Worm (Caenorhabditis elegans): ENCODE measurements around the gene fbxa-61.
"Not testable (repeated sequence)": the region's sequence is repeated elsewhere in the genome, so short reads cannot be mapped to it uniquely, and the experiment has no call there.

The fbxa-61 gene

DNA sequence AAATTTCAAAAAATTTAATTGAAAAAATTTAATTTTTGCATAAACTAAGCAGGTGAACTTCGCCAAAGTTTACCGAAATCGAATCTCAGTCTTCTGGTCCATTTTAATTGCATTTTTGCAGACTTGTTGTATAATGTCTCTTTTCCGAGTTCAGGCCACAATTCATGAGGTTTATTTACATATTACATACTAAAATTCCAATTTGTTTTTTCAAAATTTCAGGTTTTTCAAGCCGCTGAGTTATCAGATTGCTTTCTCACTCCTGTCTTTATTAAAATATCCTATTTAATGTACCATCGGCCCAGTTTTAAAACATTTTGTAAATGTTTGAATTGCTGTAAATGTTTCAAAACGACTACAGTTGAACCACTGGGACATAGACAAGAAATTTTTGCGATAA lies 17.7 kb downstream of the fbxa-61 start, which contains the start of gene fbxa-208:
TSS of gene fbxa-208 (plus strand) at position 301 of the 400 bp plus-strand sequence.
- not testable (repeated sequence) for TF ChIP-seq mep-1, ztf-11, pha-4 (tag; optimal IDR thresholded peaks at IDR 0.05)

DNA sequence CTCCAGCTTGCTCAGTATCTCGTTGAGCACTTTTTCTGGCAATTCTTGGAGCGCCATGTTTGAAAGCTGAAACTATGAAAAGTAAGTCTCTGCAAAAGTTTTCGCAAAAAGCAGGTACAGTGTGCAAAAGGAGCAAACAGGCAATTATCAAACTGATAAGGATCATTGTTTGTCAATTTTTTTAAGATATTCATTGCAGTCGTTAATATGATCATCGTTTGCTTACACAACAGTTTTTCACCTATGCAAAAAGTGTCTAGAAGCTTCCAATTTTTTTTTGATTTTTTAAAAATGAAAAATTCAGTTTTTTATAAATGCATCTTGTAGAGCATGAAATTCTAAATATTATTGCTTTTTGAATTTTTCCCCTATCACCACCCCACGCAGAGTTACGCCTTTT lies 19.5 kb downstream of the fbxa-61 start, which contains the start of gene fbxa-78:
TSS of gene fbxa-78 (minus strand) at position 101 of the 400 bp plus-strand sequence.
- not testable (repeated sequence) for TF ChIP-seq ceh-39 (tag; optimal IDR thresholded peaks at IDR 0.05); flh-1 (GFP tag; optimal IDR thresholded peaks at IDR 0.05); ztf-11 (tag; optimal IDR thresholded peaks at IDR 0.05)

DNA sequence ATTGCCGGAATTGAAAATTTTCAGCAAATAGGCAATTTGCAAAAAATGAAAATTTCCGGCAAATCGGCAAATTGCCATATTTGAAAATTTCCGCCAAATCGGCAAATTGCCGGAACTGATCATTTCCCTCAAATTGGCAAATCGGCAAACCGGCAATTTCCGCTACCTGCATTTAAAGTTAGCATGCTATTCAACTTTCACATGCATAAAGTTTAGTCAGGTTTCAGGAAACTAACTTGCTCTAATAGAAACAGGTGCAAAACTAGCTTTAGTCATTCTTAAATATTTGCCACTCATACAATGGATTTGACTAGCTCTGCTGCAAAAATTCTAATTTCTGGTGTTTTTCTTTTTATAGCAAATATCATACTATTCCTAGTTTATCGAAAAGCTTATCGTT lies 24.8 kb downstream of the fbxa-61 start, which contains the start of gene srz-9:
TSS of gene srz-9 (plus strand) at position 301 of the 400 bp plus-strand sequence.
- TF ChIP-seq flh-1 (GFP tag; optimal IDR thresholded peaks at IDR 0.05); ces-1 (GFP tag; optimal IDR thresholded peaks at IDR 0.05); M03D4.4 (tag; optimal IDR thresholded peaks at IDR 0.05): not testable (repeated sequence)

DNA sequence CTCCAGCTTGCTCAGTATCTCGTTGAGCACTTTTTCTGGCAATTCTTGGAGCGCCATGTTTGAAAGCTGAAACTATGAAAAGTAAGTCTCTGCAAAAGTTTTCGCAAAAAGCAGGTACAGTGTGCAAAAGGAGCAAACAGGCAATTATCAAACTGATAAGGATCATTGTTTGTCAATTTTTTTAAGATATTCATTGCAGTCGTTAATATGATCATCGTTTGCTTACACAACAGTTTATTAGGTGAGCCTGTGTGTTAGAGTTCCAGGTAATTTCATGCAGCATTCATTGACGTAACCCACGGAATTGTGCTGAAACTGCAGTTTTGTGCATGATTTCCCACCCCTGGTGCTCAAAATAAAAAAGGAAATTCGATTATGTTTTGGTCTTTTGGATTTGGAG lies 28.0 kb downstream of the fbxa-61 start, which contains the start of gene fbxa-151:
TSS of gene fbxa-151 (minus strand) at position 101 of the 400 bp plus-strand sequence.
- not testable (repeated sequence) for TF ChIP-seq unc-62 (GFP tag; optimal IDR thresholded peaks at IDR 0.05); elt-3 (tag; optimal IDR thresholded peaks at IDR 0.05); ceh-39 (tag; optimal IDR thresholded peaks at IDR 0.05)

DNA sequence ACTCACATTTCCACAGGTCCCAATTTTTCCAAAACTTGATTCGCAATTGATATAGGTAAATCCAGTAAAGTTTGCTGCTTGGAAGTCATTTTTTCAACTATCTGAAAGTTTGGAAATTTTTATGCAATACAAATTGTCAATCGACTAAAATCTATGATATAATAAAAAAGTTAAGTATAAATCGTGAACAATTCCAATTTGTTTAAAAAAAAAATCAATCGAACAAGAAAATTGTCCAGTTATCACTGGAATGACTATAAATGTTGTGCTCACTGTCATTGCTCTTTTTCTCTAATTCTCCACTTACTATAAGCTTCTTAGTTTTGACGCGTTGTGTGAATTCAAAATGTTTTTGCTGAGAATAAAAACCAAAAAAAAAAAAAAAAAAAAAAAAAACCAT lies 30.3 kb downstream of the fbxa-61 start, which contains the start of gene fbxa-32:
TSS of gene fbxa-32 (minus strand) at position 101 of the 400 bp plus-strand sequence.
- TF ChIP-seq ceh-43 (GFP tag; optimal IDR thresholded peaks at IDR 0.05) (no peak), nhr-237 (tag; optimal IDR thresholded peaks at IDR 0.05) (no peak), unc-120 (tag; optimal IDR thresholded peaks at IDR 0.05; ENCODE audit: poor library complexity, severe bottlenecking) (no peak)

DNA sequence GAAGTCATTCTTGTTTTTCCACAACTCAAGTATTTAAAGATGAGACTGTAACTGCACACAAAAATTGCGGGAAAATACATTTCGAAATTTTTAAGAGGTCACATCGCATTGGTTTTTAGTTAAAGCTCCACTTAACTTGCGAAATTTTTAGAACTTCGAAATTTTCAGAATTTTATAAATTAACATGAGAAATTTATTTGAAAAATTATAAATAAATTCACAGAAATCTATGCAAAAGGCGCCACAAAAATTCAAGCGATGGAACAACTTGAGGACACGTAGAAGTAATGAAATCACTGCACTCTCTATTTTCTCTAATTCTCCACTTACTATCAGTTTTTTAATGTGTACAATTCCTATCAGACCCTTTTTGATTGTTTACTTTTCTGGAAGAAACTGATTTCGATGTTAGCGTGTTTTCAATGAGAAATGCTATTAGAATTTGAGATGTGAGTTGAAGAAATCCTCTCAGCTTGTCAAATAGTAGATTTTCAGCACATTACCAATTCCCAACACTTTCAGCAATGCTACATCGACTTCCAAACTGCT lies 32.6 kb downstream of the fbxa-61 start, which contains the start of gene fbxa-31:
TSS of gene fbxa-31 (minus strand) at position 51 of the 549 bp plus-strand sequence.
- TF ChIP-seq nhr-12 (tag; optimal IDR thresholded peaks at IDR 0.05), result no peak
- TF ChIP-seq ham-2 (GFP tag; optimal IDR thresholded peaks at IDR 0.05), result no peak
- no peak for TF ChIP-seq nhr-237 (tag; optimal IDR thresholded peaks at IDR 0.05)
- TF ChIP-seq lin-32 (GFP tag; optimal IDR thresholded peaks at IDR 0.05), result no peak
- no peak for TF ChIP-seq unc-39 (tag; optimal IDR thresholded peaks at IDR 0.05)
- no peak for TF ChIP-seq unc-120 (tag; optimal IDR thresholded peaks at IDR 0.05; ENCODE audit: poor library complexity, severe bottlenecking)
- TF ChIP-seq elt-1 (tag; optimal IDR thresholded peaks at IDR 0.05; ENCODE audit: borderline replicate concordance, insufficient read depth), result no peak
- TF ChIP-seq zip-8 (tag; optimal IDR thresholded peaks at IDR 0.05), result no peak
- no peak for TF ChIP-seq nhr-28 (tag; optimal IDR thresholded peaks at IDR 0.05)
- TF ChIP-seq nhr-76 (tag; optimal IDR thresholded peaks at IDR 0.05), result no peak
- TF ChIP-seq drap-1 (GFP tag; optimal IDR thresholded peaks at IDR 0.05), result no peak
- TF ChIP-seq elt-3 (tag; optimal IDR thresholded peaks at IDR 0.05), result no peak
- TF ChIP-seq sptf-1 (tag; optimal IDR thresholded peaks at IDR 0.05), result no peak
- TF ChIP-seq pha-4 (tag; optimal IDR thresholded peaks at IDR 0.05), result no peak

DNA sequence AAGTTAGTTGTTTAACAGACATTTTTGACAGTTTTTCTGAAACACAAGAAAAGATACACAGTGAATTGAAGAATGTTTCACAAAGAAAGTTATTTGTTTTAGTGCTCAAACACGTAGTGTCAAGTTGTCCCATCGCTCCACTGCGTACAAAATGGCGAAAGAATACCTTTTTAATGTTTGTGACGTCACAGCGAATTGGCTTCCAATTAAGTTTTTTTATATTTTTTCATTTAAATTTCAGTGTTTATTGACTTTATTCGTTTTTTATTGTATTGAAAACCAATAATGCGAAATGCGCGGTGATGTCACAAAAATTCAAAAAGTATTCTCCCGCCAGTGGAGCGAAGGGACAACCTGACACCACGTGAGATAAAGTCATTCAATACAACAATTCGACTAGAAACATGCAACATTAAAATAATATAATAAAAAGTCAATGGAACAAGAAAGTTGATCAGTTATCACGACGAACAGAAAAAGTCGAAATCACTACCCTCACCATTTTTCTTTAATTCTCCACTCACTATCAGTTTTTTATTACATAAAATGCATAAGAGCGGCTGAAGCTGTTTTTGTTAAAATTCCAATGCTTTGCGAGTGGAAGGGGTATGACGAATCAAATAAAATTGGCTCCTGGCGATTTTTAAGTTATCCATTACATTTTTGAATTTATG lies 34.9 kb downstream of the fbxa-61 start, which contains the start of gene fbxa-29:
TSS of gene fbxa-29 (minus strand) at position 51 of the 674 bp plus-strand sequence.
- TF ChIP-seq M03D4.4 (tag; optimal IDR thresholded peaks at IDR 0.05) (no peak), lin-32 (GFP tag; optimal IDR thresholded peaks at IDR 0.05) (no peak), nhr-237 (tag; optimal IDR thresholded peaks at IDR 0.05) (no peak), ces-1 (GFP tag; optimal IDR thresholded peaks at IDR 0.05) (no peak), nhr-2 (tag; optimal IDR thresholded peaks at IDR 0.05) (no peak), ham-2 (GFP tag; optimal IDR thresholded peaks at IDR 0.05) (no peak), lin-13 (tag; optimal IDR thresholded peaks at IDR 0.05) (no peak), elt-1 (tag; optimal IDR thresholded peaks at IDR 0.05; ENCODE audit: borderline replicate concordance, insufficient read depth) (no peak), snpc-4 (tag; optimal IDR thresholded peaks at IDR 0.05) (no peak), ceh-83 (GFP tag; optimal IDR thresholded peaks at IDR 0.05) (no peak), nhr-76 (tag; optimal IDR thresholded peaks at IDR 0.05) (no peak), unc-62 (GFP tag; optimal IDR thresholded peaks at IDR 0.05) (no peak), sem-2 (GFP tag; optimal IDR thresholded peaks at IDR 0.05) (no peak), pha-4 (tag; optimal IDR thresholded peaks at IDR 0.05) (no peak)
